Worm (Caenorhabditis elegans) whole organism, L2 larva: Measurements from ENCODE around the gene flh-1.

Source experiments
- ama-1 ChIP-seq: fragments of 150-350 bp; optimal IDR thresholded peaks from 2 replicates; lab custom pipeline; 2018; ENCODE audit warnings: inconsistent platforms
- ceh-16 ChIP-seq: fragments of 150-350 bp; optimal IDR thresholded peaks from 2 replicates; lab custom pipeline; 2014; ENCODE audit warnings: missing biosample characterization, missing genetic modification characterization
- ceh-82 ChIP-seq: fragments of 150-350 bp; optimal IDR thresholded peaks from 2 replicates; lab custom pipeline; 2014; ENCODE audit warnings: missing biosample characterization, missing genetic modification characterization
- lsy-2 ChIP-seq, 2 experiments: fragments of 150-350 bp in 1 of 2; sonication (generic microtip) in 1 of 2; optimal IDR thresholded peaks; 2 replicates each; lab custom pipeline; 2014 to 2017; ENCODE audit warnings: missing biosample characterization in 2 of 2, missing genetic modification characterization in 2 of 2
- nhr-25 ChIP-seq: fragments of 150-350 bp; sonication (generic microtip); optimal IDR thresholded peaks from 3 replicates; lab custom pipeline; 2014; ENCODE audit warnings: missing biosample characterization, missing genetic modification characterization
- nhr-77 ChIP-seq: fragments of 150-350 bp; optimal IDR thresholded peaks from 2 replicates; lab custom pipeline; 2014; ENCODE audit warnings: missing biosample characterization, missing genetic modification characterization
- snpc-4 ChIP-seq: fragments of 150-350 bp; optimal IDR thresholded peaks from 2 replicates; lab custom pipeline; 2014; ENCODE audit warnings: missing biosample characterization, missing genetic modification characterization
- ztf-11 ChIP-seq: sonication (generic microtip); optimal IDR thresholded peaks from 2 replicates; lab custom pipeline; 2017; ENCODE audit warnings: missing biosample characterization, missing genetic modification characterization

ce11 chrIV:9245423-9245822, 18.6 kb downstream of the flh-1 start, which contains the start of gene Y11D7A.5:
- TF ChIP-seq nhr-77 (tag; lab: Kevin White, UChicago) (no peak), ama-1 (lab: Kevin White, UChicago) (no peak), ztf-11 (tag; lab: Kevin White, UChicago) (no peak), lsy-2 (tag; optimal IDR thresholded peaks at IDR 0.05; lab: Kevin White, UChicago) (no peak), ceh-16 (tag; lab: Kevin White, UChicago) (no peak), snpc-4 (tag; lab: Kevin White, UChicago) (no peak), ceh-82 (no peak), nhr-25 (tag; lab: Kevin White, UChicago) (no peak)
